Fruit fly (Drosophila melanogaster) whole organism, adult: ENCODE results near the gene CG15382.

ENCODE experiments used
- CG14711 ChIP-seq: fragments of 200-800 bp; sonication (Bioruptor generic); optimal IDR thresholded peaks from 2 replicates; lab custom pipeline; 2018; ENCODE audit warnings: missing biosample characterization, mild to moderate bottlenecking, missing genetic modification characterization, moderate library complexity
- Crg-1 ChIP-seq: fragments of 200-800 bp; sonication (Bioruptor generic); optimal IDR thresholded peaks from 2 replicates; lab custom pipeline; 2016; ENCODE audit warnings: missing biosample characterization, missing genetic modification characterization
- Mnt ChIP-seq: fragments of 200-800 bp; sonication (Bioruptor generic); optimal IDR thresholded peaks from 2 replicates; lab custom pipeline; 2016; ENCODE audit warnings: missing biosample characterization, mild to moderate bottlenecking, missing genetic modification characterization
- bab1 ChIP-seq: fragments of 200-800 bp; sonication (Bioruptor generic); optimal IDR thresholded peaks from 3 replicates; lab custom pipeline; 2019; ENCODE audit warnings: missing biosample characterization, mild to moderate bottlenecking, missing genetic modification characterization, moderate library complexity
- cic ChIP-seq: fragments of 200-800 bp; sonication (Bioruptor generic); optimal IDR thresholded peaks from 2 replicates; lab custom pipeline; 2017; ENCODE audit warnings: missing biosample characterization, mild to moderate bottlenecking, missing genetic modification characterization, moderate library complexity
- pad ChIP-seq: fragments of 200-800 bp; sonication (Bioruptor generic); optimal IDR thresholded peaks from 3 replicates; lab custom pipeline; 2017; ENCODE audit warnings: missing biosample characterization, missing genetic modification characterization, mild to moderate bottlenecking, moderate library complexity, missing genetic modification reagents
- tj ChIP-seq: fragments of 200-800 bp; sonication (Bioruptor generic); optimal IDR thresholded peaks from 3 replicates; lab custom pipeline; 2017; ENCODE audit warnings: missing biosample characterization, mild to moderate bottlenecking, missing genetic modification characterization, moderate library complexity
- toe ChIP-seq: fragments of 200-800 bp; sonication (Bioruptor generic); optimal IDR thresholded peaks from 2 replicates; lab custom pipeline; 2016; ENCODE audit warnings: missing biosample characterization, missing genetic modification characterization

DNA sequence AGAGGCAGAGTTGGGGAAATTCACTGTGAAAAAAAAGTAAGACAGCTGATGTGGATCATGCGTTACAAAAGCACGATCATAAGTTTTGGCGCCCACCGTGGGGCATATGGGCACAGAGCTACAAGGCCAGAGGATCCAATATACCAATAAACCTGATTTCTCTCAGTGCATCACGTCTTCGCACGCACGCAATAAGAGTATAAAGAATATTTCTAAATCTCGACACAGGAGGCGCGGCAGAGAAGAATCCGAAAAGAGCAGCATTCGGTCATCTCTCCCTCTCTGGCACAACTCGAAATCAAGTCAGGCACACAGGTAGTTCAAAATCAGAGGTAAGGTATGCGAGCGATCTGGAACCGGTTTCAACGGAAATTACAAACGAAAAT lies 8.0 kb downstream of the CG15382 start:
- TF ChIP-seq toe (GFP tag; lab: Kevin White, UChicago) (no peak), tj (no peak), Crg-1 (GFP tag; lab: Kevin White, UChicago) (no peak), CG14711 (tag; lab: Kevin White, UChicago) (no peak), bab1 (no peak), pad (GFP tag; lab: Kevin White, UChicago) (no peak), cic (GFP tag; lab: Kevin White, UChicago) (no peak), Mnt (GFP tag; lab: Kevin White, UChicago) (no peak)
